Worm (Caenorhabditis elegans): ENCODE measurements around the gene C17H12.37.

- no peak for TF ChIP-seq unc-39 (tag; optimal IDR thresholded peaks at IDR 0.05)
- no peak for TF ChIP-seq nhr-237 (tag; optimal IDR thresholded peaks at IDR 0.05)
- no peak for TF ChIP-seq unc-62 (GFP tag; optimal IDR thresholded peaks at IDR 0.05)
- no peak for TF ChIP-seq drap-1 (GFP tag; optimal IDR thresholded peaks at IDR 0.05)
- no peak for TF ChIP-seq snpc-4 (tag; optimal IDR thresholded peaks at IDR 0.05)
- TF ChIP-seq tbx-8 (GFP tag; optimal IDR thresholded peaks at IDR 0.05), result no peak
- TF ChIP-seq bed-3 (GFP tag; optimal IDR thresholded peaks at IDR 0.05), result no peak
Measured at ce11 chrIV:6817554-6817953, 12.6 kb downstream of the C17H12.37 start, which contains the start of gene C17H12.5.

Measured in whole organism, mixed stage, embryonic.